Worm (Caenorhabditis elegans) whole organism, early embryonic: ENCODE measurements around the gene Y57E12AR.1.

Experiments used
- ama-1 ChIP-seq: fragments of 150-350 bp; optimal IDR thresholded peaks from 2 replicates; lab custom pipeline; 2014
- sea-1 ChIP-seq: fragments of 200-800 bp; sonication (Bioruptor generic); conservative IDR thresholded peaks from 2 replicates; pipeline ENCODE4 v1.3.6; 2022; ENCODE audit warnings: missing genetic modification characterization, missing compliant biosample characterization

DNA sequence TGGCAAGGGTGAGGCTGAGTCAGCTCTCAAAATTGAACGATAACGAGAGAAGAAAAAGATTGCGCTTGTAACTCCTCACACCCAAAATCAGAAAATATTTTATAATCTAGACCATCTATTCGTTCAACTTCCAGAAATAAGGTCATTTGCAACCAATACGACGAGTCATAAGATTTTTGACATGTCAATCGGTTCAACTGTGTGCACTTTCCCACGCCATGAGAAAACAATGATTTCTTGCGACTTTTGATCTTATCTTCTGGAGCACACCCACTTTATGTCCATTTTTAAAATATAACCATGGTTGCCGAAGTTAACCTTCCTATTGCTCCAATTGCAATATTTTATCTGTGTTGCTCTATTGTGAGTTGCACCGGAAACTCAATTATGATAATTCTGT, 48.1 kb downstream of the Y57E12AR.1 start, which contains the start of gene srsx-32:
- no peak for TF ChIP-seq sea-1 (GFP tag; lab: Robert Waterston, UW)
- TF ChIP-seq ama-1 (lab: Kevin White, UChicago): no peak
